Fruit fly (Drosophila melanogaster): ENCODE measurements around the gene aos.

DNA sequence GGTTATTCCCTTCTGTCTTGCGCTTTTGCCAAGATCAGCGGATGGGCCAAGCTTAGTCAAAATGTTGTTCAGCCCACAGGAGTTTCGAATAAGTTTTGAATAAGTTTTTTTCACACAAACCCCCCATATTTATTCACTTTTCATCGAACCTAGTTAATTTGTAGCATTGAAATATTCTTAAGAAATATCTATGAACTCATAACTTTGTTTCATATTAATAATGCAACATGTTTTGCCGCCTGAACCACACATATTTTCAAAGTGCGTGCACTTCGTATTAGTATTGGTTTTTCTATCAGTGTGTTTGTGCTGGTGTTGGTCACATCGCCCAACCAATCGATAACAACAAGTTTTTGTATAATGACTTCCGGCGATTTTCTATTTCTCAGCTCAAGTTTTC, 3.1 kb upstream of the aos start:
- TF ChIP-seq woc (GFP tag; optimal IDR thresholded peaks at IDR 0.05) (peak; percentile 40), pan (optimal IDR thresholded peaks at IDR 0.05) (no peak), OdsH (GFP tag; optimal IDR thresholded peaks at IDR 0.05) (no peak), Hr78 (GFP tag; optimal IDR thresholded peaks at IDR 0.05) (no peak), Myc (optimal IDR thresholded peaks at IDR 0.05) (no peak), fru (GFP tag; optimal IDR thresholded peaks at IDR 0.05) (peak; percentile 31)
